Fruit fly (Drosophila melanogaster) whole organism, wandering third instar larva: ENCODE measurements around the gene sro.

ENCODE experiments used
- OdsH ChIP-seq: fragments of 200-800 bp; sonication (Bioruptor generic); optimal IDR thresholded peaks from 2 replicates; lab custom pipeline; 2016; ENCODE audit warnings: missing biosample characterization, mild to moderate bottlenecking, missing genetic modification characterization
- Vsx2 ChIP-seq: fragments of 200-300, 225-300 bp; sonication (Bioruptor generic); optimal IDR thresholded peaks from 2 replicates; lab custom pipeline; 2018; ENCODE audit warnings: missing biosample characterization, missing genetic modification characterization; ENCODE audit not compliant: partially characterized antibody
- psq ChIP-seq: fragments of 200-800 bp; sonication (Bioruptor generic); optimal IDR thresholded peaks from 3 replicates; lab custom pipeline; 2017; ENCODE audit warnings: missing biosample characterization, mild to moderate bottlenecking, missing genetic modification characterization, moderate library complexity

- TF ChIP-seq OdsH (GFP tag; lab: Kevin White, UChicago) (no peak), psq (GFP tag; lab: Kevin White, UChicago) (no peak), Vsx2 (no peak)
Observed at dm6 chr3R:29780402-29781029, 13.9 kb upstream of the sro start, which contains the start of gene fig.
